Fruit fly (Drosophila melanogaster): ENCODE measurements around the gene Oseg5.
A peak's percentile ranks its signal among the peaks of the same experiment; 100 is the strongest.

Oseg5 gene

dm6 chr2L:20808510-20809195 lies 27.0 kb downstream of the Oseg5 start (continued):
- TF ChIP-seq en (GFP tag; optimal IDR thresholded peaks at IDR 0.05) (no peak), hth (optimal IDR thresholded peaks at IDR 0.05) (no peak), CG4360 (GFP tag; IDR thresholded peaks at IDR 0.05) (no peak), danr (GFP tag; IDR thresholded peaks at IDR 0.05) (no peak), Dip3 (GFP tag; optimal IDR thresholded peaks at IDR 0.05) (no peak), mld (GFP tag; IDR thresholded peaks at IDR 0.05; ENCODE audit: partially characterized antibody) (0 out of 3 replicates have a peak, but pooled peaks have one; percentile 17), cg (GFP tag; optimal IDR thresholded peaks at IDR 0.05) (no peak), CG5245 (GFP tag; optimal IDR thresholded peaks at IDR 0.05) (no peak), bab2 (GFP tag; optimal IDR thresholded peaks at IDR 0.05) (no peak), CG1832 (GFP tag; optimal IDR thresholded peaks at IDR 0.05) (peak; percentile 38), scrt (GFP tag; optimal IDR thresholded peaks at IDR 0.05) (peak; percentile 96), sna (GFP tag; IDR thresholded peaks at IDR 0.05; ENCODE audit: partially characterized antibody) (no peak), vfl (GFP tag; optimal IDR thresholded peaks at IDR 0.05) (no peak), Atf3 (GFP tag; optimal IDR thresholded peaks at IDR 0.05) (no peak), Blimp-1 (GFP tag; optimal IDR thresholded peaks at IDR 0.05) (no peak), sens-2 (GFP tag; IDR thresholded peaks at IDR 0.05) (no peak), lola (GFP tag; optimal IDR thresholded peaks at IDR 0.05) (no peak), NfI (GFP tag; optimal IDR thresholded peaks at IDR 0.05) (no peak), org-1 (GFP tag; optimal IDR thresholded peaks at IDR 0.05) (no peak), hkb (optimal IDR thresholded peaks at IDR 0.05) (no peak), hkb (GFP tag; IDR thresholded peaks at IDR 0.05) (peak; percentile 1; the same call in 1 of the 2 replicates), CG12104 (GFP tag; optimal IDR thresholded peaks at IDR 0.05) (no peak), CG30403 (GFP tag; optimal IDR thresholded peaks at IDR 0.05) (no peak), CG6254 (GFP tag; optimal IDR thresholded peaks at IDR 0.05) (no peak), CG13894 (tag; optimal IDR thresholded peaks at IDR 0.05) (peak; percentile 94), CG3995 (GFP tag; optimal IDR thresholded peaks at IDR 0.05) (no peak), pros (GFP tag; optimal IDR thresholded peaks at IDR 0.05) (peak; percentile 76), fru (optimal IDR thresholded peaks at IDR 0.05) (no peak), CG42726 (GFP tag; IDR thresholded peaks at IDR 0.05; ENCODE audit: partially characterized antibody) (no peak), CG5180 (GFP tag; optimal IDR thresholded peaks at IDR 0.05) (no peak), sisA (GFP tag; IDR thresholded peaks at IDR 0.05) (no peak), CG31365 (tag; optimal IDR thresholded peaks at IDR 0.05) (no peak), Bteb2 (GFP tag; optimal IDR thresholded peaks at IDR 0.05) (no peak), CG31224 (GFP tag; IDR thresholded peaks at IDR 0.05) (peak; percentile 95), dysf (GFP tag; IDR thresholded peaks at IDR 0.05) (no peak), nom (GFP tag; optimal IDR thresholded peaks at IDR 0.05) (no peak), aop (GFP tag; IDR thresholded peaks at IDR 0.05) (no peak), lov (optimal IDR thresholded peaks at IDR 0.05) (no peak), lov (GFP tag; IDR thresholded peaks at IDR 0.05) (no peak), CG17328 (GFP tag; IDR thresholded peaks at IDR 0.05) (no peak), Ravus (GFP tag; IDR thresholded peaks at IDR 0.05) (no peak), chinmo (GFP tag; IDR thresholded peaks at IDR 0.05; ENCODE audit: partially characterized antibody) (0 out of 4 replicates have a peak, but pooled peaks have one; percentile 26), h (optimal IDR thresholded peaks at IDR 0.05) (no peak), CG8765 (GFP tag; IDR thresholded peaks at IDR 0.05) (no peak), tgo (GFP tag; IDR thresholded peaks at IDR 0.05) (0 out of 3 replicates have a peak, but pooled peaks have one; percentile 3), CG12155 (GFP tag; optimal IDR thresholded peaks at IDR 0.05) (no peak), CG5953 (GFP tag; IDR thresholded peaks at IDR 0.05) (no peak), Adf1 (GFP tag; IDR thresholded peaks at IDR 0.05) (no peak), crp (GFP tag; optimal IDR thresholded peaks at IDR 0.05) (no peak), PHDP (tag; optimal IDR thresholded peaks at IDR 0.05) (no peak), abd-A (tag; optimal IDR thresholded peaks at IDR 0.05) (peak; percentile 67)

Data from whole organism, embryonic.